Fruit fly (Drosophila melanogaster) whole organism, embryonic: ENCODE results near the gene CG43998.
A peak's percentile ranks its signal among the peaks of the same experiment; 100 is the strongest.

Experiments
- CG10267 ChIP-seq: fragments of 200-800 bp; sonication (Bioruptor generic); optimal IDR thresholded peaks from 2 replicates; lab custom pipeline; 2018; ENCODE audit warnings: missing biosample characterization, mild to moderate bottlenecking, missing genetic modification characterization, moderate library complexity
- CG11398 ChIP-seq: fragments of 200-800 bp; sonication (Bioruptor generic); optimal IDR thresholded peaks from 2 replicates; lab custom pipeline; 2016; ENCODE audit warnings: missing biosample characterization, missing genetic modification characterization
- CG13624 ChIP-seq: fragments of 200-800 bp; sonication (Bioruptor generic); optimal IDR thresholded peaks from 2 replicates; lab custom pipeline; 2016; ENCODE audit warnings: missing biosample characterization, missing genetic modification characterization
- CG14965 ChIP-seq: fragments of 200-800 bp; sonication (Bioruptor generic); optimal IDR thresholded peaks from 2 replicates; lab custom pipeline; 2016; ENCODE audit warnings: missing biosample characterization, missing genetic modification characterization, borderline replicate concordance
- CG15073 ChIP-seq: fragments of 200-800 bp; sonication (Bioruptor generic); optimal IDR thresholded peaks from 2 replicates; lab custom pipeline; 2016; ENCODE audit warnings: missing biosample characterization, missing genetic modification characterization
- CG15514 ChIP-seq: fragments of 200-800 bp; sonication (Bioruptor generic); optimal IDR thresholded peaks from 3 replicates; lab custom pipeline; 2017; ENCODE audit warnings: missing biosample characterization, missing genetic modification characterization, mild to moderate bottlenecking, moderate library complexity, missing genetic modification reagents
- CG15696 ChIP-seq: fragments of 200-800 bp; sonication (Bioruptor generic); optimal IDR thresholded peaks from 2 replicates; lab custom pipeline; 2019; ENCODE audit warnings: missing biosample characterization, mild to moderate bottlenecking, missing genetic modification characterization, moderate library complexity
- CG16813 ChIP-seq: fragments of 200-800 bp; sonication (Bioruptor generic); IDR thresholded peaks from 3 replicates; pipeline ENCODE4 v1.3.6; 2022; ENCODE audit warnings: missing biosample characterization, missing genetic modification characterization; ENCODE audit not compliant: partially characterized antibody
- CG17568 ChIP-seq: fragments of 200-800 bp; sonication (Bioruptor generic); optimal IDR thresholded peaks from 2 replicates; lab custom pipeline; 2018; ENCODE audit warnings: missing biosample characterization, mild to moderate bottlenecking, missing genetic modification characterization, moderate library complexity
- CG1792 ChIP-seq: fragments of 200-800 bp; sonication (Bioruptor generic); optimal IDR thresholded peaks from 2 replicates; lab custom pipeline; 2016; ENCODE audit warnings: missing biosample characterization, missing genetic modification characterization
- CG30403 ChIP-seq: fragments of 200-800 bp; sonication (Bioruptor generic); optimal IDR thresholded peaks from 3 replicates; lab custom pipeline; 2016; ENCODE audit warnings: missing biosample characterization, missing genetic modification characterization
- CG31388 ChIP-seq: fragments of 200-800 bp; sonication (Bioruptor generic); optimal IDR thresholded peaks from 2 replicates; lab custom pipeline; 2016; ENCODE audit warnings: missing biosample characterization, missing genetic modification characterization
- CG8290 ChIP-seq, 3 experiments: fragments of 200-800 bp; sonication (Bioruptor generic); optimal IDR thresholded peaks; 2 replicates each; lab custom pipeline; 2016 to 2019; ENCODE audit warnings: missing biosample characterization in 3 of 3, missing genetic modification characterization in 3 of 3, mild to moderate bottlenecking in 2 of 3, moderate library complexity in 1 of 3
- CG8388 ChIP-seq: fragments of 200-800 bp; sonication (Bioruptor generic); optimal IDR thresholded peaks from 2 replicates; lab custom pipeline; 2019; ENCODE audit warnings: missing biosample characterization, mild to moderate bottlenecking, missing genetic modification characterization, moderate library complexity
- D ChIP-seq, 2 experiments: fragments of 200-800 bp in 1 of 2; fragments of >200 bp in 1 of 2; sonication (Bioruptor generic) in 1 of 2; optimal IDR thresholded peaks; 2 replicates in 1 of 2; 3 replicates in 1 of 2; lab custom pipeline; 2017; ENCODE audit warnings: mild to moderate bottlenecking in 1 of 2, missing biosample characterization in 1 of 2, missing genetic modification characterization in 1 of 2, missing genetic modification reagents in 1 of 2
- Doc3 ChIP-seq: fragments of 200-800 bp; sonication (Bioruptor generic); IDR thresholded peaks from 3 replicates; pipeline ENCODE4 v1.3.6; 2022; ENCODE audit warnings: missing biosample characterization, missing genetic modification characterization; ENCODE audit not compliant: partially characterized antibody
- Fer3 ChIP-seq: fragments of 200-800 bp; sonication (Bioruptor generic); optimal IDR thresholded peaks from 2 replicates; lab custom pipeline; 2018; ENCODE audit warnings: missing biosample characterization, mild to moderate bottlenecking, missing genetic modification characterization, moderate library complexity
- Hmx ChIP-seq: fragments of 200-800 bp; sonication (Bioruptor generic); optimal IDR thresholded peaks from 2 replicates; lab custom pipeline; 2016; ENCODE audit warnings: missing biosample characterization, missing genetic modification characterization
- Hr39 ChIP-seq: fragments of >200 bp; optimal IDR thresholded peaks from 2 replicates; lab custom pipeline; 2017
- Hsf ChIP-seq: fragments of 200-800 bp; sonication (Bioruptor generic); optimal IDR thresholded peaks from 3 replicates; lab custom pipeline; 2016; ENCODE audit warnings: missing biosample characterization, missing genetic modification characterization
- Meics ChIP-seq: fragments of 200-800 bp; sonication (Bioruptor generic); optimal IDR thresholded peaks from 2 replicates; lab custom pipeline; 2017; ENCODE audit warnings: missing biosample characterization, mild to moderate bottlenecking, missing genetic modification characterization
- NC2α ChIP-seq: fragments of 200-800 bp; sonication (Bioruptor generic); optimal IDR thresholded peaks from 2 replicates; lab custom pipeline; 2016; ENCODE audit warnings: missing biosample characterization, missing genetic modification characterization
- Scr ChIP-seq: fragments of 200-800 bp; sonication (Bioruptor generic); IDR thresholded peaks from 2 replicates; pipeline ENCODE4 v1.3.6; 2022; ENCODE audit warnings: missing biosample characterization, missing genetic modification characterization; ENCODE audit not compliant: partially characterized antibody
- Sry-δ ChIP-seq: fragments of 200-800 bp; sonication (Bioruptor generic); optimal IDR thresholded peaks from 2 replicates; lab custom pipeline; 2016; ENCODE audit warnings: missing biosample characterization, missing genetic modification characterization
- Xbp1 ChIP-seq: fragments of 200-800 bp; sonication (Bioruptor generic); optimal IDR thresholded peaks from 3 replicates; lab custom pipeline; 2016; ENCODE audit warnings: missing biosample characterization, mild to moderate bottlenecking, missing genetic modification characterization
- amos ChIP-seq: fragments of 200-800 bp; sonication (Bioruptor generic); IDR thresholded peaks from 2 replicates; pipeline ENCODE4 v1.3.6; 2022; ENCODE audit warnings: missing biosample characterization, missing genetic modification characterization; ENCODE audit not compliant: partially characterized antibody
- ara ChIP-seq: fragments of 200-800 bp; sonication (Bioruptor generic); IDR thresholded peaks from 2 replicates; pipeline ENCODE4 v1.3.6; 2022; ENCODE audit warnings: missing biosample characterization, missing genetic modification characterization
- br ChIP-seq: fragments of >200 bp; optimal IDR thresholded peaks from 2 replicates; lab custom pipeline; 2017
- chinmo ChIP-seq: fragments of 200-800 bp; sonication (Bioruptor generic); IDR thresholded peaks from 4 replicates; pipeline ENCODE4 v1.3.6; 2022; ENCODE audit warnings: missing biosample characterization, missing genetic modification characterization; ENCODE audit not compliant: partially characterized antibody
- crp ChIP-seq, 2 experiments: fragments of 200-800 bp; sonication (Bioruptor generic); optimal IDR thresholded peaks; 2 replicates in 1 of 2; 3 replicates in 1 of 2; lab custom pipeline; 2017; ENCODE audit warnings: missing biosample characterization in 2 of 2, missing genetic modification characterization in 2 of 2, mild to moderate bottlenecking in 1 of 2, moderate library complexity in 1 of 2
- cwo ChIP-seq: fragments of 200-800 bp; sonication (Bioruptor generic); optimal IDR thresholded peaks from 3 replicates; lab custom pipeline; 2017; ENCODE audit warnings: missing biosample characterization, missing genetic modification characterization, mild to moderate bottlenecking, moderate library complexity, missing genetic modification reagents
- danr ChIP-seq: fragments of 200-800 bp; sonication (Bioruptor generic); IDR thresholded peaks from 2 replicates; pipeline ENCODE4 v1.3.6; 2022; ENCODE audit warnings: missing biosample characterization, missing genetic modification characterization
- esg ChIP-seq: fragments of 200-800 bp; sonication (Bioruptor generic); conservative IDR thresholded peaks from 2 replicates; pipeline ENCODE4 v1.3.6; 2022; ENCODE audit warnings: missing biosample characterization, missing genetic modification characterization
- gce ChIP-seq: fragments of 200-800 bp; sonication (Bioruptor generic); IDR thresholded peaks from 3 replicates; pipeline ENCODE4 v1.3.6; 2022; ENCODE audit warnings: missing biosample characterization, missing genetic modification characterization
- her ChIP-seq: fragments of 200-800 bp; sonication (Bioruptor generic); optimal IDR thresholded peaks from 2 replicates; lab custom pipeline; 2016; ENCODE audit warnings: missing biosample characterization, missing genetic modification characterization
- ind ChIP-seq: fragments of 200-800 bp; sonication (Bioruptor generic); optimal IDR thresholded peaks from 3 replicates; lab custom pipeline; 2016; ENCODE audit warnings: missing biosample characterization, missing genetic modification characterization
- inv ChIP-seq: fragments of 200-800 bp; sonication (Bioruptor generic); IDR thresholded peaks from 2 replicates; pipeline ENCODE4 v1.3.6; 2022; ENCODE audit warnings: missing biosample characterization, missing genetic modification characterization; ENCODE audit not compliant: partially characterized antibody
- jing ChIP-seq: fragments of 200-800 bp; sonication (Bioruptor generic); optimal IDR thresholded peaks from 2 replicates; lab custom pipeline; 2018; ENCODE audit warnings: missing biosample characterization, mild to moderate bottlenecking, missing genetic modification characterization
- lmd ChIP-seq: fragments of 200-800 bp; sonication (Bioruptor generic); IDR thresholded peaks from 2 replicates; pipeline ENCODE4 v1.3.6; 2022; ENCODE audit warnings: missing biosample characterization, missing genetic modification characterization
- mld ChIP-seq: fragments of 200-800 bp; sonication (Bioruptor generic); IDR thresholded peaks from 3 replicates; pipeline ENCODE4 v1.3.6; 2022; ENCODE audit warnings: missing biosample characterization, missing genetic modification characterization; ENCODE audit not compliant: partially characterized antibody
- nerfin-2 ChIP-seq: fragments of 200-800 bp; sonication (Bioruptor generic); IDR thresholded peaks from 2 replicates; pipeline ENCODE4 v1.3.6; 2022; ENCODE audit warnings: missing biosample characterization, missing genetic modification characterization; ENCODE audit not compliant: partially characterized antibody
- psq ChIP-seq: fragments of 200-800 bp; sonication (Bioruptor generic); optimal IDR thresholded peaks from 2 replicates; lab custom pipeline; 2017; ENCODE audit warnings: missing biosample characterization, missing genetic modification characterization
- sisA ChIP-seq: fragments of 200-800 bp; sonication (Bioruptor generic); IDR thresholded peaks from 2 replicates; pipeline ENCODE4 v1.3.6; 2022; ENCODE audit warnings: missing biosample characterization, missing genetic modification characterization
- slp2 ChIP-seq: fragments of 200-800 bp; sonication (Bioruptor generic); optimal IDR thresholded peaks from 2 replicates; lab custom pipeline; 2016; ENCODE audit warnings: missing biosample characterization, missing genetic modification characterization
- sr ChIP-seq: fragments of 200-800 bp; sonication (Bioruptor generic); IDR thresholded peaks from 3 replicates; pipeline ENCODE4 v1.3.6; 2022; ENCODE audit warnings: missing biosample characterization, missing genetic modification characterization
- stwl ChIP-seq: fragments of 200-800 bp; sonication (Bioruptor generic); optimal IDR thresholded peaks from 3 replicates; lab custom pipeline; 2018; ENCODE audit warnings: missing biosample characterization, mild to moderate bottlenecking, missing genetic modification characterization, moderate library complexity

The CG43998 gene

DNA sequence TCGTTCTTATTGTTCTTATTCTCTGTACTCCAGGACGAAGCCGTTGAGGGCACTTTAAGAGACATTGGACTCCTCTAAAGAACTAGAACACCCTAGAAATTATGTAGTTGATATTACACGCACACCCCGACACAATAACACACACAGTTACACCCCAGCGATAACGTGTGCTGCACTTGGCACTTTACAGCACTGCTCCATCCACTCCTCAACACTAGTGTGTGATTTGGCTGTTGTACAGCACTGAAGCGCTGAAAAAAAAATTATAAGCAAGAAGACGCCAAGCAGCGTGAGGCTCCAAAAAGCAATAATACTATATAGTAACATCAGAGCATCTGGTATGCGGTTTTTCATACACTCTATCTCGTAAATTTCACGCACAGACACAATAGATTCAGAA is 32.1 kb upstream of the CG43998 start:
- 0 out of 3 replicates have a peak, but pooled peaks have one; percentile 8 for TF ChIP-seq gce (GFP tag; lab: Robert Waterston, UW)
- no peak for TF ChIP-seq Meics
- TF ChIP-seq CG1792, result no peak
- peak; percentile 36 for TF ChIP-seq CG8290 (GFP tag; optimal IDR thresholded peaks at IDR 0.05; lab: Kevin White, UChicago)
- no peak for TF ChIP-seq CG8290 (tag; optimal IDR thresholded peaks at IDR 0.05; lab: Kevin White, UChicago)
- TF ChIP-seq Doc3 (GFP tag; lab: Robert Waterston, UW), result 0 out of 3 replicates have a peak, but pooled peaks have one; percentile 13
- no peak for TF ChIP-seq CG13624 (GFP tag; lab: Kevin White, UChicago)
- TF ChIP-seq CG10267 (tag; lab: Kevin White, UChicago), result peak; percentile 47
- no peak for TF ChIP-seq NC2α (GFP tag; lab: Kevin White, UChicago)
- TF ChIP-seq esg (GFP tag; lab: Robert Waterston, UW), result no peak
- no peak for TF ChIP-seq her (GFP tag; lab: Kevin White, UChicago)
- peak; percentile 99 for TF ChIP-seq stwl (tag; lab: Kevin White, UChicago)
- 0 out of 2 replicates have a peak, but pooled peaks have one; percentile 17 for TF ChIP-seq Scr
- peak; percentile 39; the same call in 1 of the 3 replicates for TF ChIP-seq CG16813
- TF ChIP-seq, all 482 proteins: peak for 7

dm6 chr3R:23958091-23958838 is 29.5 kb upstream of the CG43998 start, which contains the start of the genes GluProRS and AP-1sigma:
GluProRS (minus strand) TSS chr3R:23958391.
AP-1sigma (plus strand) TSS chr3R:23958651.
- TF ChIP-seq mld (GFP tag; lab: Robert Waterston, UW) (peak; percentile 86; the same call in 2 of the 3 replicates), slp2 (peak; percentile 62), CG15073 (GFP tag; lab: Kevin White, UChicago) (peak; percentile 48), CG30403 (GFP tag; lab: Kevin White, UChicago) (peak; percentile 97), CG11398 (GFP tag; lab: Kevin White, UChicago) (peak; percentile 28), Hmx (no peak), amos (GFP tag; lab: Robert Waterston, UW) (peak; percentile 92), sisA (GFP tag; lab: Robert Waterston, UW) (peak; percentile 97), CG17568 (GFP tag; lab: Kevin White, UChicago) (no peak), chinmo (GFP tag; lab: Robert Waterston, UW) (peak; percentile 96), crp (GFP tag; optimal IDR thresholded peaks at IDR 0.05; lab: Kevin White, UChicago) (peak; percentile 4 to 78), CG15696 (tag; lab: Kevin White, UChicago) (peak; percentile 90), br (lab: Kevin White, UChicago) (no peak), Xbp1 (peak; percentile 95), Fer3 (tag; lab: Kevin White, UChicago) (peak; percentile 89), danr (GFP tag; lab: Robert Waterston, UW) (peak; percentile 93), Hr39 (lab: Kevin White, UChicago) (no peak), CG15514 (GFP tag; lab: Kevin White, UChicago) (peak; percentile 80), cwo (GFP tag; lab: Kevin White, UChicago) (peak; percentile 80), CG14965 (GFP tag; lab: Kevin White, UChicago) (peak; percentile 0), ind (peak; percentile 94), CG8388 (GFP tag; lab: Kevin White, UChicago) (peak; percentile 83), D (optimal IDR thresholded peaks at IDR 0.05; lab: Kevin White, UChicago) (no peak), D (GFP tag; optimal IDR thresholded peaks at IDR 0.05; lab: Kevin White, UChicago) (peak; percentile 75), CG31388 (peak; percentile 82), nerfin-2 (GFP tag; lab: Robert Waterston, UW) (peak; percentile 88), Hsf (peak; percentile 93), inv (peak; percentile 91), lmd (GFP tag; lab: Robert Waterston, UW) (peak; percentile 97), psq (GFP tag; lab: Kevin White, UChicago) (peak; percentile 68), sr (peak; percentile 87), Sry-δ (peak; percentile 91), jing (GFP tag; lab: Kevin White, UChicago) (peak; percentile 74), esg (GFP tag; lab: Robert Waterston, UW) (peak; percentile 95), ara (peak; percentile 93)
